Fruit fly (Drosophila melanogaster): ENCODE data around the gene glob3.

glob3 gene

DNA sequence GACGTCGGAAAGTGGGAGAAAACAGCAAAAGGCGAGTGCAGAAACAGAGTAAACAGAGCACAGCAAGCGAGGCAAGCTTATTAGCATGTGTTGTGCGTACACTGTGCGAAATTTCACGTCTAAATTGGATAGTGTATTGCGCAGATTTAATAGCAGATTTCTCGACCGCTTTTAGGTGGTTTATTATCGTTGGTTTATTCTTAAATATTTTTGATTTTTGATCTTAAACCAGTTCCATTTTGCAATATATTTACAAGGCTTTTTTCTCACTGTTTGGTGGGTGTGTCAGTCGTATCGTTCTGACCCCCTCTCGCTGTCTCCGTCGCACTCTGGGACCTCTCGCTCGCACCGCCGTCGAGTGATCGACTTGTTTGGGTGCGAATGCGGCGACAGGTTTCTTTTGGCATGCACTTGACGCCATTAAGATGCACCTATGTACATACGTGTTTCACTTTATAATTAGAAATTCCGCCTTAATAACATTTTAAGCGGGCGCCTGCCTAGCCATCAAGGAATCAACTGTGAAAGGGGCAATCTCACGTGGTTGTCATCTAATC is 4.2 kb downstream of the glob3 start:
- peak; percentile 92 for TF ChIP-seq CG10631 (GFP tag; optimal IDR thresholded peaks at IDR 0.05)
- TF ChIP-seq CG15336 (GFP tag; IDR thresholded peaks at IDR 0.05): peak; percentile 96
- TF ChIP-seq CG6163 (GFP tag; IDR thresholded peaks at IDR 0.05): peak; percentile 97
- peak; percentile 94 for TF ChIP-seq lz (GFP tag; optimal IDR thresholded peaks at IDR 0.05)
- peak; percentile 98 for TF ChIP-seq Eip78C (GFP tag)
- peak; percentile 78 for TF ChIP-seq CG16779 (tag; optimal IDR thresholded peaks at IDR 0.05)
- TF ChIP-seq Gug (GFP tag; IDR thresholded peaks at IDR 0.05): peak; percentile 92
- peak; percentile 89 for TF ChIP-seq CG11294 (GFP tag; IDR thresholded peaks at IDR 0.05)
- TF ChIP-seq OdsH (GFP tag; optimal IDR thresholded peaks at IDR 0.05): peak; percentile 95
- peak; percentile 69 to 85 for TF ChIP-seq salr (GFP tag; optimal IDR thresholded peaks at IDR 0.05)
- peak; percentile 67 for TF ChIP-seq dsx (GFP tag; optimal IDR thresholded peaks at IDR 0.05; ENCODE audit: poor library complexity, severe bottlenecking)
- peak; percentile 97 for TF ChIP-seq cyc (GFP tag; optimal IDR thresholded peaks at IDR 0.05)
- peak; percentile 84 for TF ChIP-seq CG11762 (GFP tag; optimal IDR thresholded peaks at IDR 0.05; ENCODE audit: insufficient read depth)
- TF ChIP-seq CG9139 (GFP tag; optimal IDR thresholded peaks at IDR 0.05): peak; percentile 41
- peak; percentile 97 for TF ChIP-seq Hr39 (GFP tag; optimal IDR thresholded peaks at IDR 0.05)
- TF ChIP-seq Blimp-1 (GFP tag; optimal IDR thresholded peaks at IDR 0.05): peak; percentile 69
- TF ChIP-seq CG11902 (GFP tag; optimal IDR thresholded peaks at IDR 0.05): peak; percentile 91
- peak; percentile 74 for TF ChIP-seq CG3032 (tag; optimal IDR thresholded peaks at IDR 0.05)
- TF ChIP-seq Sox14 (GFP tag; optimal IDR thresholded peaks at IDR 0.05): peak; percentile 93
- TF ChIP-seq CG10669 (GFP tag; optimal IDR thresholded peaks at IDR 0.05): peak; percentile 79
- TF ChIP-seq Lpt (GFP tag; optimal IDR thresholded peaks at IDR 0.05): peak; percentile 91
- peak; percentile 90 for TF ChIP-seq CG8319 (GFP tag; optimal IDR thresholded peaks at IDR 0.05)
- peak; percentile 92 for TF ChIP-seq Eip75B (GFP tag; optimal IDR thresholded peaks at IDR 0.05)
- peak; percentile 95 for TF ChIP-seq CG32006 (GFP tag; optimal IDR thresholded peaks at IDR 0.05)
- peak; percentile 95 for TF ChIP-seq topi (GFP tag; optimal IDR thresholded peaks at IDR 0.05)
- TF ChIP-seq Hr38 (GFP tag; optimal IDR thresholded peaks at IDR 0.05): peak; percentile 45
- peak; percentile 92 for TF ChIP-seq CG6792 (GFP tag; optimal IDR thresholded peaks at IDR 0.05)
- peak; percentile 86 for TF ChIP-seq dac (GFP tag; optimal IDR thresholded peaks at IDR 0.05)
- TF ChIP-seq CG8632 (GFP tag; optimal IDR thresholded peaks at IDR 0.05): peak; percentile 87
- TF ChIP-seq Eip93F (GFP tag; optimal IDR thresholded peaks at IDR 0.05): peak; percentile 34
- peak; percentile 84 for TF ChIP-seq fd59A (GFP tag; optimal IDR thresholded peaks at IDR 0.05)
- peak; percentile 89 for TF ChIP-seq Sox102F (GFP tag; optimal IDR thresholded peaks at IDR 0.05)
- TF ChIP-seq Met (GFP tag; optimal IDR thresholded peaks at IDR 0.05): peak; percentile 92
- peak; percentile 93 for TF ChIP-seq esn (GFP tag; optimal IDR thresholded peaks at IDR 0.05)
- TF ChIP-seq vri (GFP tag; optimal IDR thresholded peaks at IDR 0.05): peak; percentile 47
- peak; percentile 91 for TF ChIP-seq Smox (GFP tag; optimal IDR thresholded peaks at IDR 0.05)
- peak; percentile 85 for TF ChIP-seq Sox15 (GFP tag; optimal IDR thresholded peaks at IDR 0.05)
- TF ChIP-seq fkh (GFP tag; optimal IDR thresholded peaks at IDR 0.05): no peak
- TF ChIP-seq CG8119 (GFP tag; IDR thresholded peaks at IDR 0.05): peak; percentile 93
- TF ChIP-seq CG31627 (GFP tag; optimal IDR thresholded peaks at IDR 0.05): peak; percentile 96
- peak; percentile 93 for TF ChIP-seq Hr4 (GFP tag; optimal IDR thresholded peaks at IDR 0.05)
- TF ChIP-seq eg (GFP tag; IDR thresholded peaks at IDR 0.05): peak; percentile 94
- TF ChIP-seq svp (GFP tag): peak; percentile 97
- peak; percentile 76 for TF ChIP-seq fd85E (GFP tag; optimal IDR thresholded peaks at IDR 0.05)
- TF ChIP-seq CG7368 (GFP tag; optimal IDR thresholded peaks at IDR 0.05): peak; percentile 84
- TF ChIP-seq CG6854 (GFP tag; optimal IDR thresholded peaks at IDR 0.05): no peak
- TF ChIP-seq CG34406 (GFP tag; optimal IDR thresholded peaks at IDR 0.05): peak; percentile 91
- TF ChIP-seq Ets21C (GFP tag; optimal IDR thresholded peaks at IDR 0.05): peak; percentile 92
- TF ChIP-seq pdm3 (GFP tag; optimal IDR thresholded peaks at IDR 0.05): peak; percentile 92
- peak; percentile 91 for TF ChIP-seq achi (GFP tag; optimal IDR thresholded peaks at IDR 0.05)
- TF ChIP-seq net (GFP tag; optimal IDR thresholded peaks at IDR 0.05): peak; percentile 91
- peak; percentile 76 for TF ChIP-seq spab (GFP tag; optimal IDR thresholded peaks at IDR 0.05)

All from whole organism, prepupa.